Worm (Caenorhabditis elegans): ENCODE results near the gene mfsd-11.

mfsd-11 gene

DNA sequence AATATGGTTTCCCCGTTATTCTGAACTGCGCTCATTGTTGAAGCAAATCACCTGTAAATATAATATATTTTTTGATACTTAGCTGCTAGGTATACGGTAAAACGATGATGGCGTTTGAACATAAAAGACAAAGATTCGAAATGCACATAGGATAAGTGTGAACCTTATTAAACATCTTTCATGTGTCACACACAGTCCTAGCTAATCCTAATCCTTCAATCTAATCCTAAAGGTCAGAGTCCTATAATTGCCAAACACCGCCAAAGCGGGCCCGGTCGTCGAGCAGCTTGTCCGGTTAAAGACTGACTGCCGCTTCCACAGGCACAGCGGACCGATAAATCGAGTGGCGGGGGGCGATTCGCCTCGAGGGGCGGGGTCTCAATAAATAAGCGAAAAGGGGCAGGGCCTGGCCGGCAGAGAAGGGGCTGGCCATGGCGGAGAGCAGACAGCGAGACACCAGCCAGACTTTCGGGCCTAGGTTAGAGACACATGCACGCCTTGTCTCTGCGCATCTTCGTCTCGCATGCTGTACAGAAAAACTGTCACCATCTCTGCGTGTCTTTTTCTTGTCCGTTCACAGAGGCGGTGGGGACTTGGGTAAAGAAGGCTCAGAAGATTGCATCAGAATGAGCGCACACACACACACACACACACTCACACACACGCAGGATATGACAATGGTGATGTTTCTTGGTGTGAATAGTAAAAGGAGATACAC lies 17.9 kb upstream of the mfsd-11 start, which contains the start of gene F57G12.1 (continued):
- TF ChIP-seq ztf-1 (GFP tag; conservative IDR thresholded peaks at IDR 0.05) (no peak), fos-1 (tag; optimal IDR thresholded peaks at IDR 0.05) (peak; percentile 67), lsy-2 (tag; optimal IDR thresholded peaks at IDR 0.05) (peak; percentile 48 to 74), unc-55 (GFP tag; optimal IDR thresholded peaks at IDR 0.05) (peak; percentile 87), alr-1 (tag; optimal IDR thresholded peaks at IDR 0.05) (no peak), lin-11 (tag; optimal IDR thresholded peaks at IDR 0.05) (peak; percentile 84), elt-3 (tag; optimal IDR thresholded peaks at IDR 0.05) (no peak), nhr-25 (tag; optimal IDR thresholded peaks at IDR 0.05) (peak; percentile 86), ama-1 (optimal IDR thresholded peaks at IDR 0.05) (peak; percentile 54), nhr-237 (tag; optimal IDR thresholded peaks at IDR 0.05) (no peak), nhr-10 (tag; optimal IDR thresholded peaks at IDR 0.05) (no peak)

DNA sequence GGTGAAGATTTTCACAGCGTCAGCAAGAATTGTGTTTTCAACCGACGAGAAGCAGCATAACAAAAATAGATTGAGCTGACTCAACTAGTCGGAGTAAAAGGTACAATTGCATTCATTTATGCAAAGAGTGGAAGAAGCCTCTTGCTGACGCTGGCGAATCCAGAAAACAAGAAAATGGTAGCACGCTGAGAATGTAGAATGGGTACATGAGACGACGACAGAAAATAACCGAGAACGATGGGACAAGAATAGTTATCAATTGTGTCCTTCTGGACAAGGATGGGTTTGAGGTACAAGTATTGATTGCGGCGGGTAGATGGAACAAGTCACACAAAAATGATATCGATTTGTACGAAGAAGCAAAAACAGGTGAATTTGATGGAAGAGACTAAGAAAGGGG lies 15.5 kb upstream of the mfsd-11 start:
- TF ChIP-seq mab-5 (tag; optimal IDR thresholded peaks at IDR 0.05) (no peak), ceh-16 (tag; optimal IDR thresholded peaks at IDR 0.05) (no peak), ztf-1 (GFP tag; conservative IDR thresholded peaks at IDR 0.05) (no peak), aly-2 (tag; optimal IDR thresholded peaks at IDR 0.05) (no peak), nhr-10 (tag; optimal IDR thresholded peaks at IDR 0.05) (no peak), ZK546.5 (tag; optimal IDR thresholded peaks at IDR 0.05) (no peak), gmeb-1 (tag; optimal IDR thresholded peaks at IDR 0.05) (no peak), zag-1 (tag; optimal IDR thresholded peaks at IDR 0.05) (no peak), sem-4 (tag; optimal IDR thresholded peaks at IDR 0.05) (no peak), nhr-21 (tag; optimal IDR thresholded peaks at IDR 0.05) (no peak), C34F6.9 (tag; optimal IDR thresholded peaks at IDR 0.05) (no peak), nhr-77 (tag; optimal IDR thresholded peaks at IDR 0.05) (no peak), Y55F3AM.14 (GFP tag; optimal IDR thresholded peaks at IDR 0.05) (no peak), elt-1 (tag; optimal IDR thresholded peaks at IDR 0.05) (no peak), dmd-4 (tag; optimal IDR thresholded peaks at IDR 0.05) (no peak), nhr-23 (tag; optimal IDR thresholded peaks at IDR 0.05) (no peak)

DNA sequence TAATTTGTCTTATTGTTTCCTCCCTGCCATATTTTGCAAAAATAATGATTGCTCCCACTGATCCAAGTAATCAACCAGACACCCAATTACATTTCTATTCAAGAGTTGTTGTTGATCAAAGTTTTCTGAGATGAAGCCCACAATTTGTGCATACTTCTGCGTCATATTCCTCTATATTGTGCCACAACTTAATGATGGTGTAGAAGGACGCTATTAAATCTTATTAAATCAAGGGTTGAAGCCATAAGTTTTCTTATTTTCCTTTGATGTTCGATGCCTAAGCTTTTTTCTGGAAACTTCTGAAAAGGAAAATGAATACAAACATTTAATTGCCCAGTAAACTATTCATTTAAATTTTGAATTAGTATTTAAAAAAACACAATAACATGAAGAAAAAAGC lies 14.9 kb upstream of the mfsd-11 start:
- TF ChIP-seq mab-5 (tag; optimal IDR thresholded peaks at IDR 0.05) (no peak), blmp-1 (tag; optimal IDR thresholded peaks at IDR 0.05; ENCODE audit: insufficient read depth) (no peak), elt-3 (tag; optimal IDR thresholded peaks at IDR 0.05) (no peak), ztf-1 (GFP tag; conservative IDR thresholded peaks at IDR 0.05) (no peak), ZK546.5 (tag; optimal IDR thresholded peaks at IDR 0.05) (no peak), nhr-25 (tag; optimal IDR thresholded peaks at IDR 0.05) (no peak), mbf-1 (tag; optimal IDR thresholded peaks at IDR 0.05) (no peak), nhr-21 (tag; optimal IDR thresholded peaks at IDR 0.05) (no peak), nhr-129 (tag; optimal IDR thresholded peaks at IDR 0.05) (no peak), ztf-4 (tag; optimal IDR thresholded peaks at IDR 0.05) (no peak), F13H6.1 (tag; optimal IDR thresholded peaks at IDR 0.05) (no peak), mdl-1 (tag; optimal IDR thresholded peaks at IDR 0.05) (no peak), unc-55 (GFP tag; optimal IDR thresholded peaks at IDR 0.05) (no peak), nhr-6 (tag; optimal IDR thresholded peaks at IDR 0.05) (no peak), elt-1 (tag; optimal IDR thresholded peaks at IDR 0.05) (no peak), lin-11 (tag; optimal IDR thresholded peaks at IDR 0.05) (no peak), alr-1 (tag; optimal IDR thresholded peaks at IDR 0.05) (no peak), nhr-77 (tag; optimal IDR thresholded peaks at IDR 0.05) (no peak)

DNA sequence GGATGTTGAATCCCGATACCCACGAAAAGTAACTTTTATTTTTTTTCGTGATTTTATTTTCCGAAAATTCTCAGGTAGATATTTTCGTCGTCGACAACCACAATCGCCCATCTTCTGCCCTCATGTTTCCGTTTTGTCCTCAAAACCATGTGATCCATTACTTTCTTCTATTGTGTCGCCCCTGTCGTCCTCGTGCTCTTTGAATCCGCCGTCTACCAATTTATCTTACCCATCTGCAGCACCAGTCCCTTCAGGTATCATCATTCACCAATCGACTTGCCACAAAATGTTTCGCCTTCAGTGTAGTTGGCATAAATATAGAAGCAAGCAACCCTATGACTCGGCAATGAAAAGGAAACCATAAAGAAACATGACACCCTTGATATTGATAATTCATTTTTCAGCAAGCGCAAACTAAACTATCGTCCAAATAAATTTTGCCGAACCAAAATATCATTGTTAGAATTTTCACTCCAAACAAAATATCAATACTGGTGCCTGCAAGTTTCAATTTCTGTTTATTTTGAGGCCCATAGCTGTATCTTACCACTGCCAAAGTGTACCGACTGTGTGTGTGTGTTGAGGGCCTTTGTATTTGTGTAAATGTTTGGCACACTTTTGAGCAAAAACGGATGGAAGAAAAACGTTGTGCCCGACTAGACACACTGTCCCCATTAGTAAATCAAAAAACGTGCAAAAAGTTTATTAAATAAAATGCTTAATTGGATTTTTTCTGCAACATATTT lies 13.9 kb upstream of the mfsd-11 start:
- peak in 1 of 2 experiments; percentile 15 for TF ChIP-seq lsy-2 (tag; optimal IDR thresholded peaks at IDR 0.05)
- peak; percentile 70 for TF ChIP-seq nhr-129 (tag; optimal IDR thresholded peaks at IDR 0.05)
- no peak for TF ChIP-seq nhr-25 (tag; optimal IDR thresholded peaks at IDR 0.05)
- no peak for TF ChIP-seq aly-2 (tag; optimal IDR thresholded peaks at IDR 0.05)

DNA sequence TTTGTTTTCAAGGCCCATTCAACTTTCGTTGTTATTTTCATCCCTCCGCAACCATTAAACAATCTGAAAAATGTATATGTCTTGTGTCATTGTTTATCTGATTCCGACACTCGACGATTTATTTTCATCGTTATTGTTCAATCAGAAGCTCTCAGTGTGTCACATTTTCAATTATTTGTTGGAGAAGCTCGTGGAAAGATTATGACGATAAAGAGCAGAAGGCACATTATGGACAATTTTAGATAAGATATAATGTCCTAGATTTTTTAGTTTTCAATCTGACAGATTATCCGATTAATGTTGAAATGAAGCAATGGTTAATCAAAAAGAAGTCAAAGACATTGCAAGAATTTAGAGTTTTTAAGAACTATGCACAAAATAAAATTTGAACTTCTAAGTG lies 11.0 kb upstream of the mfsd-11 start:
- TF ChIP-seq F13H6.1 (tag; optimal IDR thresholded peaks at IDR 0.05) (no peak), Y55F3AM.14 (GFP tag; optimal IDR thresholded peaks at IDR 0.05) (no peak), aly-2 (tag; optimal IDR thresholded peaks at IDR 0.05) (no peak), nhr-12 (tag; optimal IDR thresholded peaks at IDR 0.05) (no peak), blmp-1 (tag; optimal IDR thresholded peaks at IDR 0.05; ENCODE audit: insufficient read depth) (no peak), ztf-11 (tag; optimal IDR thresholded peaks at IDR 0.05) (no peak), lin-39 (tag; optimal IDR thresholded peaks at IDR 0.05) (no peak), gmeb-1 (tag; optimal IDR thresholded peaks at IDR 0.05) (no peak), sma-9 (GFP tag; optimal IDR thresholded peaks at IDR 0.05) (no peak), sma-9 (tag; optimal IDR thresholded peaks at IDR 0.05) (no peak), nhr-129 (tag; optimal IDR thresholded peaks at IDR 0.05) (no peak), mdl-1 (tag; optimal IDR thresholded peaks at IDR 0.05) (no peak), nhr-23 (tag; optimal IDR thresholded peaks at IDR 0.05) (no peak)

Data from whole organism, L2 larva.